Worm (Caenorhabditis elegans) whole organism, young adult: ENCODE measurements around the gene T22B7.3.

Source experiments
- B0261.1 ChIP-seq: sonication (generic microtip); optimal IDR thresholded peaks from 2 replicates; lab custom pipeline; 2016; ENCODE audit warnings: mild to moderate bottlenecking, missing genetic modification characterization, moderate library complexity, missing compliant biosample characterization
- B0336.3 ChIP-seq: fragments of 200-800 bp; sonication (Bioruptor generic); IDR thresholded peaks from 2 replicates; pipeline ENCODE4 v1.3.6; 2022; ENCODE audit warnings: missing genetic modification characterization, missing compliant biosample characterization
- C06A6.2 ChIP-seq: fragments of 200-800 bp; sonication (Bioruptor generic); conservative IDR thresholded peaks from 2 replicates; pipeline ENCODE4 v1.3.6; 2022; ENCODE audit warnings: missing genetic modification characterization, missing compliant biosample characterization
- F10E7.11 ChIP-seq: sonication (generic microtip); optimal IDR thresholded peaks from 2 replicates; lab custom pipeline; 2017; ENCODE audit warnings: mild to moderate bottlenecking, missing genetic modification characterization, moderate library complexity, missing compliant biosample characterization
- F22D6.2 ChIP-seq: sonication (generic microtip); optimal IDR thresholded peaks from 2 replicates; lab custom pipeline; 2016; ENCODE audit warnings: mild to moderate bottlenecking, missing genetic modification characterization, missing compliant biosample characterization
- F23B12.7 ChIP-seq: sonication (generic microtip); optimal IDR thresholded peaks from 2 replicates; lab custom pipeline; 2017; ENCODE audit warnings: missing genetic modification characterization, mild to moderate bottlenecking, missing compliant biosample characterization, antibody characterized with exemption, moderate library complexity; ENCODE audit not compliant: insufficient read depth
- F37B4.10 ChIP-seq: fragments of 200-800 bp; sonication (Bioruptor generic); IDR thresholded peaks from 2 replicates; pipeline ENCODE4 v1.3.6; 2022; ENCODE audit warnings: missing genetic modification characterization, missing compliant biosample characterization
- F49E8.2 ChIP-seq: sonication (generic microtip); optimal IDR thresholded peaks from 3 replicates; lab custom pipeline; 2017; ENCODE audit warnings: missing genetic modification characterization, mild to moderate bottlenecking, missing compliant biosample characterization, antibody characterized with exemption, moderate library complexity; ENCODE audit not compliant: insufficient read depth
- F52B5.7 ChIP-seq: sonication (generic microtip); optimal IDR thresholded peaks from 2 replicates; lab custom pipeline; 2016; ENCODE audit warnings: mild to moderate bottlenecking, missing genetic modification characterization, missing compliant biosample characterization
- F55B11.4 ChIP-seq: sonication (generic microtip); optimal IDR thresholded peaks from 2 replicates; lab custom pipeline; 2016; ENCODE audit warnings: missing compliant biosample characterization, missing genetic modification characterization, borderline replicate concordance; ENCODE audit not compliant: insufficient read depth
- F57C9.4 ChIP-seq: sonication (generic microtip); optimal IDR thresholded peaks from 2 replicates; lab custom pipeline; 2017; ENCODE audit warnings: mild to moderate bottlenecking, missing genetic modification characterization, missing compliant biosample characterization
- K11D2.4 ChIP-seq: fragments of 200-800 bp; sonication (Bioruptor generic); IDR thresholded peaks from 2 replicates; pipeline ENCODE4 v1.3.6; 2022; ENCODE audit warnings: missing genetic modification reagents, missing genetic modification characterization, missing compliant biosample characterization
- T26A5.8 ChIP-seq: sonication (generic microtip); optimal IDR thresholded peaks from 2 replicates; lab custom pipeline; 2016; ENCODE audit warnings: missing genetic modification characterization, missing compliant biosample characterization
- Y53G8AR.9 ChIP-seq: fragments of 200-800 bp; sonication (Bioruptor generic); conservative IDR thresholded peaks from 2 replicates; pipeline ENCODE4 v1.3.6; 2022; ENCODE audit warnings: missing genetic modification reagents, missing genetic modification characterization, missing compliant biosample characterization
- akir-1 ChIP-seq: fragments of 200-800 bp; sonication (Bioruptor generic); optimal IDR thresholded peaks from 2 replicates; lab custom pipeline; 2018; ENCODE audit warnings: mild to moderate bottlenecking, missing genetic modification characterization, moderate library complexity, missing compliant biosample characterization
- aptf-2 ChIP-seq: fragments of 200-800 bp; sonication (Bioruptor generic); conservative IDR thresholded peaks from 2 replicates; pipeline ENCODE4 v1.3.6; 2022; ENCODE audit warnings: missing genetic modification reagents, missing genetic modification characterization, missing compliant biosample characterization
- aptf-3 ChIP-seq: fragments of 200-800 bp; sonication (Bioruptor generic); IDR thresholded peaks from 2 replicates; pipeline ENCODE4 v1.3.6; 2022; ENCODE audit warnings: missing genetic modification characterization, missing compliant biosample characterization
- atf-7 ChIP-seq: sonication (generic microtip); optimal IDR thresholded peaks from 2 replicates; lab custom pipeline; 2017; ENCODE audit warnings: mild to moderate bottlenecking, missing genetic modification characterization, missing compliant biosample characterization
- attf-6 ChIP-seq: fragments of 200-800 bp; sonication (Bioruptor generic); IDR thresholded peaks from 2 replicates; pipeline ENCODE4 v1.3.6; 2022; ENCODE audit warnings: missing genetic modification reagents, missing genetic modification characterization, missing compliant biosample characterization
- dox-1 ChIP-seq: fragments of 200-800 bp; sonication (Bioruptor generic); IDR thresholded peaks from 2 replicates; pipeline ENCODE4 v1.3.6; 2022; ENCODE audit warnings: missing genetic modification reagents, missing genetic modification characterization, missing compliant biosample characterization
- egl-44 ChIP-seq: fragments of 200-800 bp; sonication (Bioruptor generic); IDR thresholded peaks from 2 replicates; pipeline ENCODE4 v1.3.6; 2022; ENCODE audit warnings: missing genetic modification reagents, missing genetic modification characterization, missing compliant biosample characterization
- ets-4 ChIP-seq: fragments of 200-800 bp; sonication (Bioruptor generic); optimal IDR thresholded peaks from 2 replicates; lab custom pipeline; 2018; ENCODE audit warnings: mild to moderate bottlenecking, missing genetic modification characterization, missing compliant biosample characterization
- fkh-3 ChIP-seq: sonication (generic microtip); optimal IDR thresholded peaks from 2 replicates; lab custom pipeline; 2016; ENCODE audit warnings: mild to moderate bottlenecking, missing genetic modification characterization, missing compliant biosample characterization
- him-1 ChIP-seq: sonication (generic microtip); optimal IDR thresholded peaks from 2 replicates; lab custom pipeline; 2016; ENCODE audit warnings: missing genotype, missing genetic modification reagents, missing genetic modification characterization, missing compliant biosample characterization
- let-526 ChIP-seq: fragments of 200-800 bp; sonication (Bioruptor generic); IDR thresholded peaks from 2 replicates; pipeline ENCODE4 v1.3.6; 2022; ENCODE audit warnings: missing genetic modification reagents, missing genetic modification characterization, missing compliant biosample characterization
- lin-26 ChIP-seq: fragments of 200-800 bp; sonication (Bioruptor generic); IDR thresholded peaks from 2 replicates; pipeline ENCODE4 v1.3.6; 2022; ENCODE audit warnings: missing genetic modification reagents, missing genetic modification characterization, missing compliant biosample characterization
- lin-35 ChIP-seq, 3 experiments: fragments of 150-350 bp in 2 of 3; sonication (generic microtip) in 1 of 3; optimal IDR thresholded peaks; 2 replicates each; lab custom pipeline; 2014 to 2018; ENCODE audit warnings: missing biosample characterization in 3 of 3, missing genetic modification characterization in 3 of 3, missing genetic modification reagents in 3 of 3
- lin-54 ChIP-seq: fragments of 200-800 bp; sonication (Bioruptor generic); optimal IDR thresholded peaks from 2 replicates; lab custom pipeline; 2018; ENCODE audit warnings: mild to moderate bottlenecking, missing genetic modification characterization, missing compliant biosample characterization
- lir-1 ChIP-seq: fragments of 200-800 bp; sonication (Bioruptor generic); conservative IDR thresholded peaks from 2 replicates; pipeline ENCODE4 v1.3.6; 2022; ENCODE audit warnings: missing genetic modification reagents, missing genetic modification characterization, missing compliant biosample characterization
- madf-10 ChIP-seq: sonication (generic microtip); optimal IDR thresholded peaks from 2 replicates; lab custom pipeline; 2016; ENCODE audit warnings: mild to moderate bottlenecking, missing genetic modification characterization, missing compliant biosample characterization
- mcd-1 ChIP-seq: fragments of 200-800 bp; sonication (Bioruptor generic); IDR thresholded peaks from 2 replicates; pipeline ENCODE4 v1.3.6; 2022; ENCODE audit warnings: missing genetic modification reagents, missing genetic modification characterization, missing compliant biosample characterization
- nfya-2 ChIP-seq: fragments of 200-800 bp; sonication (Bioruptor generic); IDR thresholded peaks from 2 replicates; pipeline ENCODE4 v1.3.6; 2022; ENCODE audit warnings: missing genetic modification reagents, missing genetic modification characterization, missing compliant biosample characterization
- nhr-120 ChIP-seq: fragments of 200-800 bp; sonication (Bioruptor generic); IDR thresholded peaks from 2 replicates; pipeline ENCODE4 v1.3.6; 2022; ENCODE audit warnings: missing genetic modification characterization, missing compliant biosample characterization
- nhr-179 ChIP-seq: sonication (generic microtip); optimal IDR thresholded peaks from 2 replicates; lab custom pipeline; 2016; ENCODE audit warnings: mild to moderate bottlenecking, missing genetic modification characterization, missing compliant biosample characterization
- nhr-80 ChIP-seq: sonication (generic microtip); optimal IDR thresholded peaks from 2 replicates; lab custom pipeline; 2016; ENCODE audit warnings: missing genetic modification characterization, missing compliant biosample characterization
- rcor-1 ChIP-seq: fragments of 200-800 bp; sonication (Bioruptor generic); IDR thresholded peaks from 2 replicates; pipeline ENCODE4 v1.3.6; 2022; ENCODE audit warnings: missing genetic modification reagents, missing genetic modification characterization, missing compliant biosample characterization
- repo-1 ChIP-seq: sonication (generic microtip); optimal IDR thresholded peaks from 2 replicates; lab custom pipeline; 2017; ENCODE audit warnings: mild to moderate bottlenecking, missing genetic modification characterization, missing compliant biosample characterization
- sea-2 ChIP-seq: fragments of 200-800 bp; sonication (Bioruptor generic); IDR thresholded peaks from 2 replicates; pipeline ENCODE4 v1.3.6; 2022; ENCODE audit warnings: missing genetic modification characterization, missing compliant biosample characterization
- somi-1 ChIP-seq: fragments of 200-800 bp; sonication (Bioruptor generic); optimal IDR thresholded peaks from 2 replicates; lab custom pipeline; 2018; ENCODE audit warnings: mild to moderate bottlenecking, missing genetic modification characterization, missing compliant biosample characterization
- sptf-2 ChIP-seq: fragments of 200-800 bp; sonication (Bioruptor generic); optimal IDR thresholded peaks from 2 replicates; lab custom pipeline; 2018; ENCODE audit warnings: mild to moderate bottlenecking, missing genetic modification characterization, missing compliant biosample characterization
- tbp1 ChIP-seq: fragments of 200-800 bp; sonication (Bioruptor generic); optimal IDR thresholded peaks from 2 replicates; lab custom pipeline; 2018; ENCODE audit warnings: mild to moderate bottlenecking, missing genetic modification characterization, missing compliant biosample characterization
- unc-62 ChIP-seq: fragments of 150-350 bp; optimal IDR thresholded peaks from 2 replicates; lab custom pipeline; 2014; ENCODE audit warnings: missing biosample characterization, missing genetic modification reagents, missing genetic modification characterization
- zfh-2 ChIP-seq: fragments of 200-800 bp; sonication (Bioruptor generic); conservative IDR thresholded peaks from 2 replicates; pipeline ENCODE4 v1.3.6; 2022; ENCODE audit warnings: missing genetic modification reagents, missing genetic modification characterization, missing compliant biosample characterization
- ztf-18 ChIP-seq: sonication (generic microtip); optimal IDR thresholded peaks from 2 replicates; lab custom pipeline; 2016; ENCODE audit warnings: missing genotype, mild to moderate bottlenecking, missing genetic modification characterization, missing compliant biosample characterization
- ztf-22 ChIP-seq: fragments of 200-800 bp; sonication (Bioruptor generic); optimal IDR thresholded peaks from 2 replicates; lab custom pipeline; 2018; ENCODE audit warnings: mild to moderate bottlenecking, missing genetic modification characterization, moderate library complexity, missing compliant biosample characterization
- ztf-25 ChIP-seq: fragments of 200-800 bp; sonication (Bioruptor generic); IDR thresholded peaks from 2 replicates; pipeline ENCODE4 v1.3.6; 2022; ENCODE audit warnings: missing genetic modification reagents, missing genetic modification characterization, missing compliant biosample characterization
- ztf-3 ChIP-seq: fragments of 200-800 bp; sonication (Bioruptor generic); optimal IDR thresholded peaks from 2 replicates; lab custom pipeline; 2018; ENCODE audit warnings: mild to moderate bottlenecking, missing genetic modification characterization, missing compliant biosample characterization
- ztf-6 ChIP-seq: fragments of 200-800 bp; sonication (Bioruptor generic); IDR thresholded peaks from 2 replicates; pipeline ENCODE4 v1.3.6; 2022; ENCODE audit warnings: missing genetic modification reagents, missing genetic modification characterization, missing compliant biosample characterization

T22B7.3 gene

DNA sequence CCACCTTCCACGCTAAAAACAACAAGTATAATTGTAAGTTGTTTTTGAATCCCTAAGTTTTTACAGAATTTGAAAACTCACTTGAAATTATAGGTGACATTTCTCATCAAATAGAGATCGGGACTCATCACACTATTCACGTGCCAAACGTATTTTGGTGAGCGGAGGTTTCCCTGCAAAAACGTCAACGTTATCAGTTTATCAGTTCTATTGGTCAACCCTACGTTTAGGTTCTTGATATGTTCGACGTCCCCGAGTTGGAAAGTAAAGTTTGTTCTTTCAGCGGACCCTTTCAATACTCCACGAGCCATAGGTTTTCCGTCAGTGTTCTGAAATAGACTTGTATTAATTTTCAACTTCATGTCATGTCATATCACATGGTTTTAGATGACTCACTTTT, 48.2 kb downstream of the T22B7.3 start:
- TF ChIP-seq sea-2 (GFP tag; lab: Robert Waterston, UW) = no peak
- no peak for TF ChIP-seq F37B4.10 (GFP tag; lab: Robert Waterston, UW)
- TF ChIP-seq nhr-80 (tag; lab: Kevin White, UChicago) = peak; percentile 24
- no peak for TF ChIP-seq somi-1 (GFP tag; lab: Kevin White, UChicago)
- no peak for TF ChIP-seq lin-35 (GFP tag; optimal IDR thresholded peaks at IDR 0.05; lab: Kevin White, UChicago)
- no peak for TF ChIP-seq F57C9.4 (tag; lab: Kevin White, UChicago)
- no peak for TF ChIP-seq ztf-18
- no peak for TF ChIP-seq attf-6 (GFP tag; lab: Robert Waterston, UW)
- peak; percentile 54 for TF ChIP-seq unc-62 (GFP tag; lab: Kevin White, UChicago)

DNA sequence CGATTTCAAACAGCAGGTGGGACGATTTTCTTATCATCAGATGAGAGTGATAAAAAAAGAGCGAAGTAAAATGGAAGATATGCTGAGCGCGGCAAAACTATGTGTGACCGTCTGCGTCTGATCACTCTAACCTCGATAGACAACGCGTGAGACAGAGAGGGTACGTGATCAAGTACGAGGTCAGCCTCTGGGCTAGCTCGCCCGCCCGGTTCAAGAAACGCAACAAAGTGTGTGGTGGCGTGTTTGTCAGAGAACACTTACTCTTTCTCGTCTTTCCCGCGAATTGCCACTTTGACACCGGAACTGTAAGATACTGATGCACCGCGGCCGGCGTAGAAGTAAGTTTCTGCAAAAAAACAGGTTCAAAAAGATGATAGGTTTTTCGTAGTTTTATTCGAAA, 49.0 kb downstream of the T22B7.3 start:
- TF ChIP-seq lin-26 (GFP tag; lab: Robert Waterston, UW) = peak; percentile 76
- TF ChIP-seq ets-4 (GFP tag; lab: Kevin White, UChicago) = peak; percentile 75
- no peak for TF ChIP-seq F10E7.11 (tag; lab: Kevin White, UChicago)
- no peak for TF ChIP-seq nhr-120 (GFP tag; lab: Robert Waterston, UW)
- TF ChIP-seq aptf-3 = no peak
- no peak for TF ChIP-seq repo-1 (tag; lab: Kevin White, UChicago)
- no peak for TF ChIP-seq akir-1 (GFP tag; lab: Kevin White, UChicago)
- peak; percentile 23 for TF ChIP-seq tbp1
- TF ChIP-seq rcor-1 = no peak
- peak; percentile 43 for TF ChIP-seq ztf-22 (GFP tag; lab: Kevin White, UChicago)
- TF ChIP-seq lir-1 = no peak
- TF ChIP-seq F52B5.7 (tag; lab: Kevin White, UChicago) = no peak
- peak; percentile 72 for TF ChIP-seq dox-1 (GFP tag; lab: Robert Waterston, UW)
- TF ChIP-seq B0261.1 = no peak
- TF ChIP-seq B0336.3 (GFP tag; lab: Robert Waterston, UW) = peak; percentile 63; the same call in 1 of the 2 replicates
- TF ChIP-seq zfh-2 = peak; percentile 64
- no peak for TF ChIP-seq sptf-2 (GFP tag; lab: Kevin White, UChicago)
- TF ChIP-seq him-1 = no peak
- TF ChIP-seq mcd-1 = 0 out of 2 replicates have a peak, but pooled peaks have one; percentile 32
- TF ChIP-seq atf-7 (tag; lab: Kevin White, UChicago) = peak; percentile 43
- TF ChIP-seq T26A5.8 (tag; lab: Kevin White, UChicago) = no peak
- TF ChIP-seq egl-44 (GFP tag; lab: Robert Waterston, UW) = peak; percentile 51; the same call in 1 of the 2 replicates
- TF ChIP-seq aptf-2 (GFP tag; lab: Robert Waterston, UW) = no peak
- TF ChIP-seq lin-54 (GFP tag; lab: Kevin White, UChicago) = peak; percentile 6
- TF ChIP-seq F55B11.4 (tag; lab: Kevin White, UChicago) = no peak
- no peak for TF ChIP-seq ztf-25
- no peak for TF ChIP-seq Y53G8AR.9
- TF ChIP-seq F49E8.2 (tag; lab: Kevin White, UChicago) = no peak
- no peak for TF ChIP-seq ztf-3 (GFP tag; lab: Kevin White, UChicago)
- no peak for TF ChIP-seq fkh-3 (tag; lab: Kevin White, UChicago)
- TF ChIP-seq F23B12.7 = no peak
- TF ChIP-seq let-526 = 0 out of 2 replicates have a peak, but pooled peaks have one; percentile 11
- no peak for TF ChIP-seq ztf-6 (GFP tag; lab: Robert Waterston, UW)
- no peak for TF ChIP-seq madf-10 (tag; lab: Kevin White, UChicago)
- no peak for TF ChIP-seq nfya-2
- TF ChIP-seq F22D6.2 = no peak
- TF ChIP-seq K11D2.4 (GFP tag; lab: Robert Waterston, UW) = peak; percentile 49
- TF ChIP-seq C06A6.2 (GFP tag; lab: Robert Waterston, UW) = 0 out of 2 replicates have a peak, but pooled peaks have one; percentile 38
- no peak for TF ChIP-seq nhr-179
